Fruit fly (Drosophila melanogaster) whole organism, embryonic: ENCODE results near the gene Gale.

Source experiments
- Ada2b ChIP-seq: fragments of 200-800 bp; sonication (Bioruptor generic); IDR thresholded peaks from 2 replicates; pipeline ENCODE4 v1.3.6; 2022; ENCODE audit warnings: missing biosample characterization, missing genetic modification characterization
- Atf3 ChIP-seq: fragments of 200-800 bp; sonication (Bioruptor generic); optimal IDR thresholded peaks from 3 replicates; lab custom pipeline; 2016; ENCODE audit warnings: missing biosample characterization, missing genetic modification characterization
- Atf6 ChIP-seq: fragments of 200-800 bp; sonication (Bioruptor generic); IDR thresholded peaks from 2 replicates; pipeline ENCODE4 v1.3.6; 2022; ENCODE audit warnings: missing biosample characterization, missing genetic modification characterization
- CG10274 ChIP-seq: fragments of 200-800 bp; sonication (Bioruptor generic); optimal IDR thresholded peaks from 3 replicates; lab custom pipeline; 2017; ENCODE audit warnings: missing biosample characterization, mild to moderate bottlenecking, missing genetic modification characterization
- CG10979 ChIP-seq: fragments of 200-800 bp; sonication (Bioruptor generic); optimal IDR thresholded peaks from 2 replicates; lab custom pipeline; 2018; ENCODE audit warnings: missing biosample characterization, mild to moderate bottlenecking, missing genetic modification characterization, moderate library complexity
- CG11247 ChIP-seq: fragments of 200-800 bp; sonication (Bioruptor generic); IDR thresholded peaks from 2 replicates; pipeline ENCODE4 v1.3.6; 2022; ENCODE audit warnings: missing biosample characterization, missing genetic modification characterization
- CG12104 ChIP-seq: fragments of 200-800 bp; sonication (Bioruptor generic); optimal IDR thresholded peaks from 3 replicates; lab custom pipeline; 2016; ENCODE audit warnings: missing biosample characterization, missing genetic modification characterization
- CG12942 ChIP-seq: fragments of 200-800 bp; sonication (Bioruptor generic); optimal IDR thresholded peaks from 3 replicates; lab custom pipeline; 2016; ENCODE audit warnings: missing biosample characterization, missing genetic modification characterization
- CG14050 ChIP-seq: fragments of 200-800 bp; sonication (Bioruptor generic); IDR thresholded peaks from 3 replicates; pipeline ENCODE4 v1.3.6; 2022; ENCODE audit warnings: missing biosample characterization, missing genetic modification characterization
- CG1529 ChIP-seq: fragments of 200-800 bp; sonication (Bioruptor generic); optimal IDR thresholded peaks from 3 replicates; lab custom pipeline; 2018; ENCODE audit warnings: missing biosample characterization, missing genetic modification characterization
- CG16863 ChIP-seq: fragments of 200-800 bp; sonication (Bioruptor generic); optimal IDR thresholded peaks from 3 replicates; lab custom pipeline; 2016; ENCODE audit warnings: missing biosample characterization, missing genetic modification characterization
- CG17568 ChIP-seq: fragments of 200-800 bp; sonication (Bioruptor generic); optimal IDR thresholded peaks from 2 replicates; lab custom pipeline; 2018; ENCODE audit warnings: missing biosample characterization, mild to moderate bottlenecking, missing genetic modification characterization, moderate library complexity
- CG2129 ChIP-seq: fragments of 200-800 bp; sonication (Bioruptor generic); IDR thresholded peaks from 2 replicates; pipeline ENCODE4 v1.3.6; 2022; ENCODE audit warnings: missing biosample characterization, missing genetic modification characterization; ENCODE audit not compliant: partially characterized antibody
- CG32532 ChIP-seq: fragments of 200-800 bp; sonication (Bioruptor generic); IDR thresholded peaks from 2 replicates; pipeline ENCODE4 v1.3.6; 2022; ENCODE audit warnings: missing biosample characterization, missing genetic modification characterization
- CG4328 ChIP-seq: fragments of 200-800 bp; sonication (Bioruptor generic); optimal IDR thresholded peaks from 3 replicates; lab custom pipeline; 2017; ENCODE audit warnings: missing biosample characterization, missing genetic modification reagents, missing genetic modification characterization
- CG4617 ChIP-seq: fragments of 200-800 bp; sonication (Bioruptor generic); optimal IDR thresholded peaks from 3 replicates; lab custom pipeline; 2016; ENCODE audit warnings: missing biosample characterization, missing genetic modification characterization, borderline replicate concordance
- CG4707 ChIP-seq: fragments of 200-800 bp; sonication (Bioruptor generic); optimal IDR thresholded peaks from 2 replicates; lab custom pipeline; 2018; ENCODE audit warnings: missing biosample characterization, mild to moderate bottlenecking, missing genetic modification characterization, moderate library complexity
- CG4730 ChIP-seq: fragments of 200-800 bp; sonication (Bioruptor generic); IDR thresholded peaks from 2 replicates; pipeline ENCODE4 v1.3.6; 2022; ENCODE audit warnings: missing biosample characterization, missing genetic modification characterization
- CG4854 ChIP-seq: fragments of 200-800 bp; sonication (Bioruptor generic); optimal IDR thresholded peaks from 2 replicates; lab custom pipeline; 2016; ENCODE audit warnings: missing biosample characterization, missing genetic modification characterization, inconsistent platforms
- CG8359 ChIP-seq: fragments of 200-800 bp; sonication (Bioruptor generic); optimal IDR thresholded peaks from 2 replicates; lab custom pipeline; 2017; ENCODE audit warnings: missing biosample characterization, mild to moderate bottlenecking, missing genetic modification characterization, borderline replicate concordance
- CG8765 ChIP-seq: fragments of 200-800 bp; sonication (Bioruptor generic); IDR thresholded peaks from 2 replicates; pipeline ENCODE4 v1.3.6; 2022; ENCODE audit warnings: missing biosample characterization, missing genetic modification characterization
- CG9876 ChIP-seq: fragments of 200-800 bp; sonication (Bioruptor generic); optimal IDR thresholded peaks from 2 replicates; lab custom pipeline; 2016; ENCODE audit warnings: missing biosample characterization, missing genetic modification characterization
- HmgD ChIP-seq: fragments of 200-800 bp; sonication (Bioruptor generic); optimal IDR thresholded peaks from 3 replicates; lab custom pipeline; 2016; ENCODE audit warnings: missing biosample characterization, missing genetic modification characterization
- Hr51 ChIP-seq, 2 experiments: fragments of 200-800 bp; sonication (Bioruptor generic); optimal IDR thresholded peaks; 2 replicates in 1 of 2; 3 replicates in 1 of 2; lab custom pipeline; 2016 to 2018; ENCODE audit warnings: missing biosample characterization in 2 of 2, missing genetic modification characterization in 2 of 2, mild to moderate bottlenecking in 1 of 2, moderate library complexity in 1 of 2
- Lim3 ChIP-seq: fragments of 200-800 bp; sonication (Bioruptor generic); IDR thresholded peaks from 2 replicates; pipeline ENCODE4 v1.3.6; 2022; ENCODE audit warnings: missing biosample characterization, missing genetic modification characterization
- Max ChIP-seq: fragments of 200-800 bp; sonication (Bioruptor generic); optimal IDR thresholded peaks from 2 replicates; lab custom pipeline; 2016; ENCODE audit warnings: missing biosample characterization, mild to moderate bottlenecking, missing genetic modification characterization
- Mrtf ChIP-seq: fragments of 200-800 bp; sonication (Bioruptor generic); IDR thresholded peaks from 3 replicates; pipeline ENCODE4 v1.3.6; 2022; ENCODE audit warnings: missing biosample characterization, missing genetic modification characterization
- Neu2 ChIP-seq: fragments of 200-800 bp; sonication (Bioruptor generic); optimal IDR thresholded peaks from 3 replicates; lab custom pipeline; 2016; ENCODE audit warnings: missing biosample characterization, missing genetic modification characterization, borderline replicate concordance
- Nf-YC ChIP-seq: fragments of 200-800 bp; optimal IDR thresholded peaks from 3 replicates; lab custom pipeline; 2019; ENCODE audit warnings: missing biosample characterization, mild to moderate bottlenecking, missing genetic modification characterization, moderate library complexity
- Ptx1 ChIP-seq: fragments of 200-800 bp; sonication (Bioruptor generic); IDR thresholded peaks from 2 replicates; pipeline ENCODE4 v1.3.6; 2022; ENCODE audit warnings: missing biosample characterization, missing genetic modification characterization
- Sox100B ChIP-seq: fragments of 200-800 bp; sonication (Bioruptor generic); optimal IDR thresholded peaks from 3 replicates; lab custom pipeline; 2018; ENCODE audit warnings: missing biosample characterization, mild to moderate bottlenecking, missing genetic modification characterization
- Usf ChIP-seq: fragments of 200-800 bp; sonication (Bioruptor generic); optimal IDR thresholded peaks from 2 replicates; lab custom pipeline; 2017; ENCODE audit warnings: missing genotype, missing biosample characterization, missing genetic modification characterization
- Xrp1 ChIP-seq: fragments of 200-800 bp; sonication (Bioruptor generic); IDR thresholded peaks from 2 replicates; pipeline ENCODE4 v1.3.6; 2022; ENCODE audit warnings: missing biosample characterization, missing genetic modification characterization
- chif ChIP-seq, 2 experiments: fragments of 200-800 bp; sonication (Bioruptor generic); optimal IDR thresholded peaks; 3 replicates each; lab custom pipeline; 2016; ENCODE audit warnings: missing biosample characterization in 2 of 2, missing genetic modification characterization in 2 of 2
- corto ChIP-seq: fragments of 200-800 bp; sonication (Bioruptor generic); optimal IDR thresholded peaks from 2 replicates; lab custom pipeline; 2016; ENCODE audit warnings: missing biosample characterization, mild to moderate bottlenecking, missing genetic modification characterization, moderate library complexity
- en ChIP-seq: fragments of 200-800 bp; sonication (Bioruptor generic); optimal IDR thresholded peaks from 2 replicates; lab custom pipeline; 2016; ENCODE audit warnings: missing biosample characterization, missing genetic modification characterization
- eyg ChIP-seq: fragments of 200-800 bp; sonication (Bioruptor generic); optimal IDR thresholded peaks from 3 replicates; lab custom pipeline; 2016; ENCODE audit warnings: missing biosample characterization, missing genetic modification characterization
- fu2 ChIP-seq: fragments of 200-800 bp; sonication (Bioruptor generic); optimal IDR thresholded peaks from 2 replicates; lab custom pipeline; 2016; ENCODE audit warnings: missing biosample characterization, missing genetic modification characterization
- hb ChIP-seq: fragments of 200-800 bp; sonication (Bioruptor generic); IDR thresholded peaks from 3 replicates; pipeline ENCODE4 v1.3.6; 2022; ENCODE audit warnings: missing biosample characterization, missing genetic modification characterization; ENCODE audit not compliant: partially characterized antibody
- hkb ChIP-seq, 2 experiments: fragments of 200-800 bp in 1 of 2; fragments of >200 bp in 1 of 2; sonication (Bioruptor generic) in 1 of 2; IDR thresholded peaks in 1 of 2; optimal IDR thresholded peaks in 1 of 2; 2 replicates each; pipeline versions ENCODE4 v1.3.6 to Lab custom; 2017 to 2022; ENCODE audit warnings: missing biosample characterization in 1 of 2, missing genetic modification characterization in 1 of 2
- jing ChIP-seq: fragments of 200-800 bp; sonication (Bioruptor generic); optimal IDR thresholded peaks from 2 replicates; lab custom pipeline; 2018; ENCODE audit warnings: missing biosample characterization, mild to moderate bottlenecking, missing genetic modification characterization
- kay ChIP-seq: fragments of 200-800 bp; sonication (Bioruptor generic); optimal IDR thresholded peaks from 2 replicates; lab custom pipeline; 2016; ENCODE audit warnings: missing biosample characterization, missing genetic modification characterization
- knrl ChIP-seq: fragments of 200-800 bp; sonication (Bioruptor generic); IDR thresholded peaks from 3 replicates; pipeline ENCODE4 v1.3.6; 2022; ENCODE audit warnings: missing biosample characterization, missing genetic modification characterization; ENCODE audit not compliant: partially characterized antibody
- lbe ChIP-seq: fragments of 200-800 bp; sonication (Bioruptor generic); optimal IDR thresholded peaks from 2 replicates; lab custom pipeline; 2016; ENCODE audit warnings: missing biosample characterization, mild to moderate bottlenecking, missing genetic modification characterization
- mirr ChIP-seq: fragments of 200-800 bp; sonication (Bioruptor generic); optimal IDR thresholded peaks from 3 replicates; lab custom pipeline; 2018; ENCODE audit warnings: missing biosample characterization, mild to moderate bottlenecking, missing genetic modification characterization
- pros ChIP-seq: fragments of 200-800 bp; sonication (Bioruptor generic); optimal IDR thresholded peaks from 3 replicates; lab custom pipeline; 2019; ENCODE audit warnings: missing biosample characterization, mild to moderate bottlenecking, missing genetic modification characterization, moderate library complexity
- scrt ChIP-seq: fragments of 200-800 bp; sonication (Bioruptor generic); optimal IDR thresholded peaks from 2 replicates; lab custom pipeline; 2018; ENCODE audit warnings: missing biosample characterization, mild to moderate bottlenecking, missing genetic modification characterization, moderate library complexity
- sima ChIP-seq: fragments of 200-800 bp; sonication (Bioruptor generic); optimal IDR thresholded peaks from 2 replicates; lab custom pipeline; 2016; ENCODE audit warnings: missing biosample characterization, missing genetic modification characterization
- ssp ChIP-seq: fragments of 200-800 bp; sonication (Bioruptor generic); IDR thresholded peaks from 2 replicates; pipeline ENCODE4 v1.3.6; 2022; ENCODE audit warnings: missing biosample characterization, missing genetic modification characterization
- twi ChIP-seq: fragments of 200-800 bp; optimal IDR thresholded peaks from 2 replicates; lab custom pipeline; 2019; ENCODE audit warnings: missing biosample characterization, mild to moderate bottlenecking, missing genetic modification characterization, moderate library complexity

The Gale gene

dm6 chr3L:645426-646036 lies 2.8 kb upstream of the Gale start:
- TF ChIP-seq CG16863 (no peak), lbe (GFP tag; lab: Kevin White, UChicago) (no peak), CG11247 (no peak), hkb (optimal IDR thresholded peaks at IDR 0.05; lab: Kevin White, UChicago) (no peak), hkb (GFP tag; IDR thresholded peaks at IDR 0.05; lab: Robert Waterston, UW) (0 out of 2 replicates have a peak, but pooled peaks have one; percentile 11), Mrtf (GFP tag; lab: Robert Waterston, UW) (no peak), hb (no peak), CG32532 (GFP tag; lab: Robert Waterston, UW) (0 out of 2 replicates have a peak, but pooled peaks have one; percentile 10), CG2129 (no peak), pros (GFP tag; lab: Kevin White, UChicago) (peak; percentile 73), CG4730 (GFP tag; lab: Robert Waterston, UW) (no peak), CG8765 (GFP tag; lab: Robert Waterston, UW) (no peak), mirr (GFP tag; lab: Kevin White, UChicago) (no peak), fu2 (GFP tag; lab: Kevin White, UChicago) (no peak), scrt (GFP tag; lab: Kevin White, UChicago) (peak; percentile 36), Ada2b (GFP tag; lab: Robert Waterston, UW) (no peak), Usf (GFP tag; lab: Kevin White, UChicago) (no peak), Hr51 (GFP tag; optimal IDR thresholded peaks at IDR 0.05; lab: Kevin White, UChicago) (no peak), CG12942 (GFP tag; lab: Kevin White, UChicago) (no peak), CG1529 (GFP tag; lab: Kevin White, UChicago) (no peak), jing (GFP tag; lab: Kevin White, UChicago) (no peak), knrl (GFP tag; lab: Robert Waterston, UW) (no peak), Neu2 (GFP tag; lab: Kevin White, UChicago) (no peak), Sox100B (GFP tag; lab: Kevin White, UChicago) (no peak), Atf3 (GFP tag; lab: Kevin White, UChicago) (no peak), twi (tag; lab: Kevin White, UChicago) (peak; percentile 30), Lim3 (GFP tag; lab: Robert Waterston, UW) (no peak), CG4707 (GFP tag; lab: Kevin White, UChicago) (no peak), Xrp1 (GFP tag; lab: Robert Waterston, UW) (no peak), Max (GFP tag; lab: Kevin White, UChicago) (no peak), Ptx1 (GFP tag; lab: Robert Waterston, UW) (no peak), Atf6 (no peak), Nf-YC (tag; lab: Kevin White, UChicago) (no peak), CG4617 (GFP tag; lab: Kevin White, UChicago) (no peak), chif (GFP tag; optimal IDR thresholded peaks at IDR 0.05; lab: Kevin White, UChicago) (no peak), corto (no peak), eyg (GFP tag; lab: Kevin White, UChicago) (no peak), CG9876 (no peak), CG17568 (GFP tag; lab: Kevin White, UChicago) (no peak), CG4328 (no peak), sima (GFP tag; lab: Kevin White, UChicago) (no peak), en (no peak), CG12104 (GFP tag; lab: Kevin White, UChicago) (no peak), HmgD (GFP tag; lab: Kevin White, UChicago) (no peak), ssp (GFP tag; lab: Robert Waterston, UW) (no peak), CG4854 (no peak), CG10274 (GFP tag; lab: Kevin White, UChicago) (no peak), CG14050 (GFP tag; lab: Robert Waterston, UW) (no peak), CG8359 (GFP tag; lab: Kevin White, UChicago) (no peak), kay (GFP tag; lab: Kevin White, UChicago) (no peak), CG10979 (tag; lab: Kevin White, UChicago) (no peak)
